Worm (Caenorhabditis elegans): Measurements from ENCODE around the gene srab-4.

srab-4 gene

DNA sequence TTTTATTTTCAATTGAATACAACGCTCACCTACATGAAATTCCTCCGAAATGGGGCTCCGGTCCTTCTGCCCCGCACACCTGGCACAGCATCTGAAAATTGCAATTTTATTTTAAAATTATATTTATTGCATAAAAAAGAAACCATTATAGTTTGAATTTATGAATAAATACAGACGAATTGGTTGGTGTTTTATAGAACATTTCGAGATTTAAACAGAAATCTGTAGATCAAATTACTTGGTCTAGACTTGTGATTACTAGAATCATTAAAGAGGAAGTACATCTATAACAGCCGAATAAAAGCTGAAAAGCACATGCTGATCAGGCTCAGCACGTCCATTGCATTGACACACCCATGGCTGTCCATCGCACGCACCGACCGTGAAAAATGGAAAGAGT, 12.2 kb upstream of the srab-4 start, which contains the start of gene nhr-162:
Gene nhr-162, minus strand, starts transcription at position 101 of the 400 bp plus-strand sequence.
- no peak for TF ChIP-seq nhr-237 (tag; optimal IDR thresholded peaks at IDR 0.05)
- TF ChIP-seq lsy-2 (tag; optimal IDR thresholded peaks at IDR 0.05) = no peak
- no peak for TF ChIP-seq lin-32 (GFP tag; optimal IDR thresholded peaks at IDR 0.05)
- TF ChIP-seq zip-8 (tag; optimal IDR thresholded peaks at IDR 0.05) = no peak
- no peak for TF ChIP-seq unc-39 (tag; optimal IDR thresholded peaks at IDR 0.05)

DNA sequence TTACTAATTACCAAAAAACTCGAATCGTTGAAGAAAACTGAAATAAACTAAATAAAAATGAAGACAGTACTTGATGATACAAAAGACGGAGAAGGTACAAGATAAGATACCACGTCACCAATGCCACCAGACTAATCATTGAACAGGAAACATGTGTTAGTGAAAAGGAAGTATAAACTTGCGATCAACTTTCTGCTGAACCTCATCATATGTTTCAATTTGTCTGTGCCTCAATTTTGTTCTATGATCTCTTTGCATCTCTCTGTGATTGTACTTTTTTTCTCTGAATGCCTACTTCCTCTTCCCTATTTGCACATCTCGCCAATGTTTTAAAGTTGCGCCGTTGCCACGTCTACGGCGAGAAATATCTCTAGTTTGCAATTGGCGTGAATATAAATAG, 10.0 kb upstream of the srab-4 start:
- TF ChIP-seq zip-8 (tag; optimal IDR thresholded peaks at IDR 0.05) (no peak), ceh-83 (GFP tag; optimal IDR thresholded peaks at IDR 0.05) (no peak), mls-2 (tag; optimal IDR thresholded peaks at IDR 0.05) (no peak), nhr-237 (tag; optimal IDR thresholded peaks at IDR 0.05) (no peak), M03D4.4 (tag; optimal IDR thresholded peaks at IDR 0.05) (no peak), unc-62 (GFP tag; optimal IDR thresholded peaks at IDR 0.05) (no peak), ham-2 (GFP tag; optimal IDR thresholded peaks at IDR 0.05) (no peak), mep-1 (tag; optimal IDR thresholded peaks at IDR 0.05) (no peak), ces-1 (GFP tag; optimal IDR thresholded peaks at IDR 0.05) (no peak), pha-4 (tag; optimal IDR thresholded peaks at IDR 0.05) (no peak), ceh-43 (GFP tag; optimal IDR thresholded peaks at IDR 0.05) (no peak)

DNA sequence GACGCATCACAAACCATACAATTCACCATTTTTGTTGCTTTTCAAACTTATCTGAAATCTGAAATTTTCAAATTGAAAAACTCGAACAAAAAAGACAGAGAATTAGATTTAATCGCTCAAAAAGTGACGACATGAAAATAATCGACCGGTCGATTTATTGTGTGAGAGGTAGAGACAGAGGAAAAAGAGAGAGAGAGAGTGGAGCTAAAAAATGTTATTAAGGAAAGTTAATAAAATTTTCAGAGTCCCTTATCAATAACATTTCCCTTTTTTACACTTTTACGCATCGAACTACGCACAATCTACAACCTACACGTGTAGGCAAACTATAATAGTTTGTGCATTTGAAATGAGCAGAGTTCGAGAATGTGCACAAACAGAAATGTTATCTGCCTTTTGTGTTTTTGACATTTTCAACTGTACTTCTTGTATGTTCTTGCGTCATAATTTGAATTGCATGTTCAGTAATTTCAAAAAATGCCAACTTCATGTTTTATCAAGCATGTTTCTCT, 6.9 kb upstream of the srab-4 start, which contains the start of gene nhr-107:
Gene nhr-107, minus strand, starts transcription at position 51 of the 512 bp plus-strand sequence.
- TF ChIP-seq flh-1 (GFP tag; optimal IDR thresholded peaks at IDR 0.05) = no peak
- TF ChIP-seq zip-8 (tag; optimal IDR thresholded peaks at IDR 0.05) = peak; percentile 22

DNA sequence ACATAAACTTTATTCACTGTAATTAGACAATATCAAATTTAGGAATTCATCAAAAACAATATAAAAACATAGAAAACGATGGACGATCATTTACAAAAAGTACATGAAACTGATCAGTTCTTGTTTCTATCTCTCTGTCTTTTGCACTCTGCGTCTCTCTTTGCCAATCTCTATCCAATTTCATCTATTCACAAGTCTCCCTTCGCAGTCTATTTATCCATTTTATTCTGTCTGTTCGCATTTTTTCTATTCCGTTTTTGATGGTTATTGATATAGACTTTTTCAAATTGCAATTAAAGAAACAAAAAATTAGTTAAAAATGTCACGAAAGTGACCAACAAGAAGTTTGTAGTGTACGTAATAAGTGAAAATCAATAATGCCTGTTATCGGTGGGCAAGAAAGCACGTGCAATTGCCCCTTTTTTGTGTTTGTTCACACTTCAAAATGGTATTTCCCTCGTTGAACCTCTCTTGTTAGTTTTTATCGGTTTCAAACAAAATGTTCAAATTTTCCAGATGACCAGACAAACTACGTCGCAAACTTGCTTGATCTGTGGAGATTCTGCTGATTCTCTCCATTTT, 5.6 kb upstream of the srab-4 start, which contains the start of gene nhr-42:
Gene nhr-42, plus strand, starts transcription at position 517 of the 582 bp plus-strand sequence.
- TF ChIP-seq nhr-237 (tag; optimal IDR thresholded peaks at IDR 0.05) (no peak), drap-1 (GFP tag; optimal IDR thresholded peaks at IDR 0.05) (no peak), ceh-83 (GFP tag; optimal IDR thresholded peaks at IDR 0.05) (no peak), mab-5 (tag; optimal IDR thresholded peaks at IDR 0.05) (no peak), unc-120 (tag; optimal IDR thresholded peaks at IDR 0.05; ENCODE audit: poor library complexity, severe bottlenecking) (no peak), mls-2 (tag; optimal IDR thresholded peaks at IDR 0.05) (no peak), sem-2 (GFP tag; optimal IDR thresholded peaks at IDR 0.05) (no peak), nhr-12 (tag; optimal IDR thresholded peaks at IDR 0.05) (no peak)

DNA sequence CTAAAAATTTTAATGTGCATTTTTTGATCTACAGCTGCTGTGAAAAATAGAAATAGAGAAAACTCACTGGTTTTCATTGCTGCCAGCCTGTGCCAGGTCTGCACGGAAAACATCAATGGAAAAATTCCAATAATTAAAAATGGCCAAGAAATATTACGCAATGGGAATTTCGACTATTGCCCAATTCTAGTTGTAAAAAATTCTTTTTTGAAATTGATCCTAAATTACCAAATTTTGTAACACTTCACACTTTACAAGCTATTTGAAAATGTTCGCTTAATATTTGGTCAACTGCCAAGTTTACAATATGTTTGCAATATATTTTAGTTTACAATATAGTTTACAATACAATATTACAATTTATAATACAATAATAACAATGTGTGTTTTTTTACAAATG, 3.2 kb upstream of the srab-4 start:
- TF ChIP-seq nhr-12 (tag; optimal IDR thresholded peaks at IDR 0.05) = no peak
- peak; percentile 71 for TF ChIP-seq zip-8 (tag; optimal IDR thresholded peaks at IDR 0.05)

DNA sequence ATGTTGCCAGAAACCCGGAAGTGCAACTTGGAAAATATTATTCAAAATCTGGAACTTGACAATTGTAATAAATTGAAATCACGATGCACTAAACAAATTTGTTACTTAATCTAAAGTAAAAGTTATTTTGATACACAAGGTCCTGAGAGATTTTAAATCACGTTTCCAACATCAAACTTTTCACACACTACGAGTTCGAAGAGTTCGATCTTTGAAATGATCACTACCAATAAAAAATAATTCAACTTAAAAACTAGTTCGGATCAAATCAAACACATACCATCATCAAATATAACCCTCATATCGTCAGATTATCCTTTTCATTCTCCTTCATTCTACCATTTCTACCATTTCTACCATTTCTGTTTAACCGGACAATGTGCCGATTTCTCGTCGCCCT, 2.0 kb downstream of the srab-4 start, which contains the start of gene spig-10:
Gene spig-10, plus strand, starts transcription at position 301 of the 400 bp plus-strand sequence.
- TF ChIP-seq cnd-1 (tag; optimal IDR thresholded peaks at IDR 0.05) (no peak), unc-39 (tag; optimal IDR thresholded peaks at IDR 0.05) (no peak), ceh-43 (GFP tag; optimal IDR thresholded peaks at IDR 0.05) (no peak), lsy-2 (tag; optimal IDR thresholded peaks at IDR 0.05) (no peak), ceh-39 (tag; optimal IDR thresholded peaks at IDR 0.05) (no peak), nhr-12 (tag; optimal IDR thresholded peaks at IDR 0.05) (no peak)

DNA sequence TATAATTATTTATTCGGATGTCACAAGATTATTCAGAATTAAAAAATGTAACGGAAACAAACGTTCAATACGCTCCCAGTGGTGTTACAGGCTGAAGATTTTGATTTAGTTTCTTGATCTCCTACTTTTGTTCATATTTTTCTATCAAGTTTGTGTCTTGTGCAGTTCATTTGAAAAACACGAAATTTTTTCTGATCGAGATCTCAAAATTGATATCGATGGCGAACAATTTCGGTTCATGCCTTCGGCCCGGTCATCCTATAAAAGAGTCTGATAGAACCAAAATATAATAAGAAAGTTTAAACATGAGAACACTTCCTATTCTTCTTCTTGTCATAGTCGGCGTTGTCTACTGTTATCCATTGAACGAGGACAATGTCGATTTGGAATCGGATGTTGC, 3.4 kb downstream of the srab-4 start, which contains the start of gene drd-10:
Gene drd-10, plus strand, starts transcription at position 301 of the 400 bp plus-strand sequence.
- TF ChIP-seq sem-2 (GFP tag; optimal IDR thresholded peaks at IDR 0.05) (no peak), flh-1 (GFP tag; optimal IDR thresholded peaks at IDR 0.05) (no peak), unc-39 (tag; optimal IDR thresholded peaks at IDR 0.05) (no peak), ztf-11 (tag; optimal IDR thresholded peaks at IDR 0.05) (no peak), M03D4.4 (tag; optimal IDR thresholded peaks at IDR 0.05) (no peak), ces-1 (GFP tag; optimal IDR thresholded peaks at IDR 0.05) (no peak), elt-1 (tag; optimal IDR thresholded peaks at IDR 0.05; ENCODE audit: borderline replicate concordance, insufficient read depth) (no peak), hlh-1 (tag; optimal IDR thresholded peaks at IDR 0.05) (no peak)
